Worm (Caenorhabditis elegans): Measurements from ENCODE around the gene T05C1.1.

ce11 chrII:4505097-4505626, 26.8 kb downstream of the T05C1.1 start, which contains the start of gene camt-1:
- TF ChIP-seq him-1 (tag; optimal IDR thresholded peaks at IDR 0.05) = no peak
- TF ChIP-seq dao-5 (tag; optimal IDR thresholded peaks at IDR 0.05) = no peak

Measured in whole organism, L4/young adult.